Worm (Caenorhabditis elegans) whole organism, L4/young adult: ENCODE results near the gene C38D9.8.

Experiments
- W03F9.2 ChIP-seq: fragments of 150-350 bp; optimal IDR thresholded peaks from 2 replicates; lab custom pipeline; 2014; ENCODE audit warnings: missing biosample characterization, missing genetic modification characterization
- dao-5 ChIP-seq: sonication (generic microtip); optimal IDR thresholded peaks from 2 replicates; lab custom pipeline; 2016; ENCODE audit warnings: missing genotype, missing genetic modification characterization, moderate library complexity, missing compliant biosample characterization
- him-1 ChIP-seq: sonication (generic microtip); optimal IDR thresholded peaks from 2 replicates; lab custom pipeline; 2016; ENCODE audit warnings: missing genotype, missing genetic modification reagents, missing genetic modification characterization, missing compliant biosample characterization

DNA sequence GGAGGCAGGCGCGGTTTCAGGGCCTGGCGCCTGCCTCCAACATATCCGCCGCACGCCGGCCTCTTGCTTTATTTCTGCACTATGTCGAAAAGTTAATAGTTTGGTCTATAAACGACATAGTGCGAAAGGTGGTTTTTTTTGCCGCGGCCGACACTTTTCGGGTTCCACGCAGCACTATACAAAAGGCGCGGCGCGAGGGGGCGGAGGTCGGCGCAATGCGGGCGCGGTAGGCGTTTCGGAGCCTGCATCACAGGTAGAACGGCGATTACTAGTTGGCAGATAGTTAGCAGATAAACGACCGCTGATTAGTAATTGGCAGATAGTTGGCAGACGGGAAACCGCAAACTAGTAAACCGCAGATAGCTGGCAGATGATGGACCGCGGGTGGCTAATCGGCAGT lies 39.9 kb downstream of the C38D9.8 start:
- no peak for TF ChIP-seq dao-5 (tag; lab: Kevin White, UChicago)
- no peak for TF ChIP-seq W03F9.2 (tag; lab: Kevin White, UChicago)
- no peak for TF ChIP-seq him-1 (tag; lab: Kevin White, UChicago)
